Fruit fly (Drosophila melanogaster): Measurements from ENCODE around the gene Idgf2.
A peak's percentile ranks its signal among the peaks of the same experiment; 100 is the strongest.

Idgf2 gene

DNA sequence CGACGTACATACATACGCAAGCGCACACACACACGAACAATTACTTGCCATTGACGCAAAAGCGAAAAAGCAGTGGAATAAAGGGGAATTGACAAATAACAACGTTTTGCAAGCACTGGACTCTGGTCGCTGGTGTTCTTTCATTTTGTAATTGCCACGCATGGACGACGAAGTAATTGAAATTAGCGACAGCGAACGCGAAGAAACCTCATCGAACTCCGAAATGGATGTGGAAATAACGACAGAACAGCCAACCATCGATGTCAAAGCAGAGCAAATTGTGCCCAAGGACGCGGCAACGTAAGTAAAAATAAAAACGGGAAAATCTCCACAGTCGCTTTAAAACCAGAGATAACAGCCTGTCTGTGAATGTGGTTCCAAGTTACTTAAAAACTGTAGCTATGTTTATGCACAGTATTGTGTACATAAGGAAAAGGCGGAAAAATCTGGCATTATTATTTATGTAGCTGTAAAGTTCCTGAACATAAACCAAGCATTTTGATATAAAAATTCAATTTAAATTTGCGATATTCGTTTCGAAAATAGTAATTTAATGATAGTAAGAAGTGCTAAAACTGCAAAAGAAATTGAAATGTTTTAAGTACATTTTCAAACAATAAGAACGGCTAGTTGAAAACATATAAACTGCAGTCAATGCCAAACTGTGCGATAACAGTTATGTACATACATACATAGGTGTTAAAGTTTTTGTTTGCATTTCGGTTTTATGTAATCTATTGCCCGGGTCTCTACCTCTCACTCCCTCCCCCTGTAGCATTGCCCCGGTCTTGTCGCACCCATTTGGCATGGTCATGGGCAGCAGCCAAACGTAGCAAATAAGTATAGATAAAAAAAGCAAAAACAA, 44.9 kb downstream of the Idgf2 start (continued):
- TF ChIP-seq CG6654 (GFP tag; optimal IDR thresholded peaks at IDR 0.05), result peak; percentile 98

DNA sequence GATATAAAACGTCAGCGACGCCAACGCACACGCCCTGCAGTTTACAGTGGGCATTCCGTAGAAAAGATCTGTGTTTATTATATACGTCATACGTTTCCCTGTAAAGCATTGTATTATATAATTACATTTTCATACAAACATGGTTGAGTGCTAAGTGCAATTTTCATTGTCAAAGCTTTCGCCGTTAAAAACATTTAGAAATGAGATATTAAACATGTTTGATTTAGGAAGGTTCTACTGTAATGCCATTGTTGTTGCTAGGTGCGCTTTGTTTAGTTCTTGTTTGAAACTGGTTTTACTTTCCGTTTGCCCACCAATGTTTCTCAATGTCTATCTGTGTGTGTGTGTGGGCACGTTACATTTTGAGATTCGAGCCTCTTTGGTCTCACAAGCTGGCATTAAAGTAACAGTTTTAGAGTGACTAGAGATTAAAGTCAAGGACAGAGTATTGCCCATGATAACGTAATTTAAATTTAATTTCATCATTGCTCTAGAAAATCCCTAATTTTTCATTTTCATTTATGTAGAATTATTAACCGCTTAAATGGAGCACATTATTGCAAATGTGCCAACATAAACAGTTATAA, 45.6 kb downstream of the Idgf2 start:
- TF ChIP-seq pan (optimal IDR thresholded peaks at IDR 0.05) (no peak), pan (GFP tag; optimal IDR thresholded peaks at IDR 0.05 in 1 of 2, IDR thresholded peaks at IDR 0.05 in 1 of 2) (peak in 1 of 2 experiments; percentile 79), CG10147 (GFP tag; optimal IDR thresholded peaks at IDR 0.05) (peak; percentile 54), gsb-n (tag; optimal IDR thresholded peaks at IDR 0.05) (peak; percentile 76), gro (GFP tag; optimal IDR thresholded peaks at IDR 0.05) (no peak), CG1024 (GFP tag; IDR thresholded peaks at IDR 0.05) (peak; percentile 24; the same call in 1 of the 2 replicates), GATAe (GFP tag; conservative IDR thresholded peaks at IDR 0.05) (no peak; the same call in 1 of the 2 replicates), gcm (GFP tag; optimal IDR thresholded peaks at IDR 0.05) (peak; percentile 80), ro (GFP tag; IDR thresholded peaks at IDR 0.05) (no peak), C15 (GFP tag; IDR thresholded peaks at IDR 0.05) (no peak), CG10321 (GFP tag; IDR thresholded peaks at IDR 0.05) (no peak), Taf1 (GFP tag; IDR thresholded peaks at IDR 0.05) (peak; percentile 56; the same call in 1 of the 2 replicates), Hmx (GFP tag; optimal IDR thresholded peaks at IDR 0.05) (no peak), Poxn (GFP tag; IDR thresholded peaks at IDR 0.05) (0 out of 2 replicates have a peak, but pooled peaks have one; percentile 14), wek (GFP tag; optimal IDR thresholded peaks at IDR 0.05) (peak; percentile 43), unc-4 (GFP tag; IDR thresholded peaks at IDR 0.05; ENCODE audit: partially characterized antibody) (no peak), zen (tag; optimal IDR thresholded peaks at IDR 0.05) (peak; percentile 69), CG16813 (GFP tag; IDR thresholded peaks at IDR 0.05; ENCODE audit: partially characterized antibody) (no peak), CG10565 (GFP tag; optimal IDR thresholded peaks at IDR 0.05) (no peak), CG7271 (tag; optimal IDR thresholded peaks at IDR 0.05) (peak; percentile 67), CG11247 (GFP tag; IDR thresholded peaks at IDR 0.05) (peak; percentile 47; the same call in 1 of the 2 replicates), gem (tag; optimal IDR thresholded peaks at IDR 0.05) (peak; percentile 87), ERR (GFP tag; optimal IDR thresholded peaks at IDR 0.05) (no peak), CG7556 (GFP tag; optimal IDR thresholded peaks at IDR 0.05) (peak; percentile 79), bbx (GFP tag; IDR thresholded peaks at IDR 0.05; ENCODE audit: partially characterized antibody) (no peak), CG4404 (GFP tag; IDR thresholded peaks at IDR 0.05) (peak; percentile 70), Nf-YC (tag; optimal IDR thresholded peaks at IDR 0.05) (peak; percentile 70), CG15514 (GFP tag; optimal IDR thresholded peaks at IDR 0.05) (peak; percentile 66), CG14667 (GFP tag; IDR thresholded peaks at IDR 0.05) (no peak; the same call in 1 of the 2 replicates), Doc2 (GFP tag; IDR thresholded peaks at IDR 0.05) (no peak), CG13123 (GFP tag; optimal IDR thresholded peaks at IDR 0.05) (peak; percentile 51), CG6791 (GFP tag; IDR thresholded peaks at IDR 0.05; ENCODE audit: partially characterized antibody) (0 out of 3 replicates have a peak, but pooled peaks have one; percentile 24), ap (GFP tag; IDR thresholded peaks at IDR 0.05) (peak; percentile 57; the same call in 1 of the 2 replicates), grn (GFP tag; optimal IDR thresholded peaks at IDR 0.05) (peak; percentile 28), sr (GFP tag; IDR thresholded peaks at IDR 0.05) (peak; percentile 86; the same call in 1 of the 3 replicates), lbe (GFP tag; optimal IDR thresholded peaks at IDR 0.05) (peak; percentile 83), CG18764 (GFP tag; optimal IDR thresholded peaks at IDR 0.05) (peak; percentile 42), danr (GFP tag; IDR thresholded peaks at IDR 0.05) (0 out of 2 replicates have a peak, but pooled peaks have one; percentile 8), CG1233 (GFP tag; optimal IDR thresholded peaks at IDR 0.05) (peak; percentile 62), peb (GFP tag; IDR thresholded peaks at IDR 0.05) (peak; percentile 65), E2f1 (GFP tag; IDR thresholded peaks at IDR 0.05) (peak; percentile 76), CG1792 (GFP tag; optimal IDR thresholded peaks at IDR 0.05) (peak; percentile 61), dan (GFP tag; IDR thresholded peaks at IDR 0.05) (no peak), CG9437 (GFP tag; optimal IDR thresholded peaks at IDR 0.05) (peak; percentile 62), zf30C (GFP tag; optimal IDR thresholded peaks at IDR 0.05) (no peak)

Data from whole organism, embryonic.